Worm (Caenorhabditis elegans) whole organism, mixed stage, embryonic: ENCODE results near the gene D1053.2.

Experiments
- M03D4.4 ChIP-seq: sonication (generic microtip); optimal IDR thresholded peaks from 2 replicates; lab custom pipeline; 2017; ENCODE audit warnings: mild to moderate bottlenecking, missing genetic modification characterization, missing compliant biosample characterization
- blmp-1 ChIP-seq: fragments of 150-350 bp; optimal IDR thresholded peaks from 2 replicates; lab custom pipeline; 2014; ENCODE audit warnings: missing biosample characterization, missing genetic modification characterization
- ceh-39 ChIP-seq: fragments of 150-350 bp; optimal IDR thresholded peaks from 2 replicates; lab custom pipeline; 2014; ENCODE audit warnings: missing biosample characterization, missing genetic modification characterization
- ceh-43 ChIP-seq: fragments of 200-800 bp; sonication (Bioruptor generic); optimal IDR thresholded peaks from 2 replicates; lab custom pipeline; 2018; ENCODE audit warnings: mild to moderate bottlenecking, missing genetic modification characterization, moderate library complexity, missing compliant biosample characterization
- ceh-83 ChIP-seq: fragments of 200-800 bp; sonication (Bioruptor generic); optimal IDR thresholded peaks from 2 replicates; lab custom pipeline; 2018; ENCODE audit warnings: mild to moderate bottlenecking, missing genetic modification characterization, missing compliant biosample characterization
- ces-1 ChIP-seq: fragments of 150-350 bp; optimal IDR thresholded peaks from 2 replicates; lab custom pipeline; 2014; ENCODE audit warnings: missing biosample characterization, missing genetic modification reagents, missing genetic modification characterization
- cnd-1 ChIP-seq: fragments of 200-800 bp; sonication (Bioruptor generic); optimal IDR thresholded peaks from 2 replicates; lab custom pipeline; 2018; ENCODE audit warnings: mild to moderate bottlenecking, missing genetic modification characterization, missing compliant biosample characterization
- elt-1 ChIP-seq: sonication (generic microtip); optimal IDR thresholded peaks from 2 replicates; lab custom pipeline; 2017; ENCODE audit warnings: missing genetic modification characterization, mild to moderate bottlenecking, missing compliant biosample characterization, antibody characterized with exemption, moderate library complexity, borderline replicate concordance; ENCODE audit not compliant: insufficient read depth
- flh-1 ChIP-seq: fragments of 200-800 bp; sonication (Bioruptor generic); optimal IDR thresholded peaks from 2 replicates; lab custom pipeline; 2018; ENCODE audit warnings: mild to moderate bottlenecking, missing genetic modification characterization, moderate library complexity, missing compliant biosample characterization
- ham-2 ChIP-seq: fragments of 200-800 bp; sonication (Bioruptor generic); optimal IDR thresholded peaks from 2 replicates; lab custom pipeline; 2018; ENCODE audit warnings: mild to moderate bottlenecking, missing genetic modification characterization, missing compliant biosample characterization
- hlh-1 ChIP-seq: fragments of 150-350 bp; optimal IDR thresholded peaks from 2 replicates; lab custom pipeline; 2014; ENCODE audit warnings: missing biosample characterization, missing genetic modification reagents, missing genetic modification characterization
- lin-13 ChIP-seq: fragments of 150-350 bp; optimal IDR thresholded peaks from 2 replicates; lab custom pipeline; 2014; ENCODE audit warnings: missing biosample characterization, missing genetic modification characterization
- lin-32 ChIP-seq: fragments of 200-800 bp; sonication (Bioruptor generic); optimal IDR thresholded peaks from 2 replicates; lab custom pipeline; 2018; ENCODE audit warnings: mild to moderate bottlenecking, missing genetic modification characterization, missing compliant biosample characterization
- lsy-2 ChIP-seq: fragments of 150-350 bp; optimal IDR thresholded peaks from 2 replicates; lab custom pipeline; 2014; ENCODE audit warnings: missing biosample characterization, missing genetic modification characterization
- mab-5 ChIP-seq: fragments of 150-350 bp; optimal IDR thresholded peaks from 2 replicates; lab custom pipeline; 2014; ENCODE audit warnings: missing biosample characterization, missing genetic modification characterization
- mep-1 ChIP-seq: fragments of 150-350 bp; optimal IDR thresholded peaks from 2 replicates; lab custom pipeline; 2017; ENCODE audit warnings: missing biosample characterization, missing genetic modification reagents, missing genetic modification characterization, inconsistent platforms
- mls-2 ChIP-seq: sonication (generic microtip); optimal IDR thresholded peaks from 2 replicates; lab custom pipeline; 2016; ENCODE audit warnings: mild to moderate bottlenecking, missing genetic modification characterization, moderate library complexity, missing compliant biosample characterization
- nhr-12 ChIP-seq: fragments of 150-350 bp; optimal IDR thresholded peaks from 2 replicates; lab custom pipeline; 2014; ENCODE audit warnings: missing biosample characterization, missing genetic modification characterization
- nhr-2 ChIP-seq: fragments of 150-350 bp; optimal IDR thresholded peaks from 2 replicates; lab custom pipeline; 2014; ENCODE audit warnings: missing biosample characterization, missing genetic modification characterization
- nhr-237 ChIP-seq: fragments of 150-350 bp; optimal IDR thresholded peaks from 2 replicates; lab custom pipeline; 2014; ENCODE audit warnings: missing biosample characterization, missing genetic modification characterization
- nhr-28 ChIP-seq: fragments of 150-350 bp; optimal IDR thresholded peaks from 2 replicates; lab custom pipeline; 2014; ENCODE audit warnings: missing biosample characterization, missing genetic modification characterization
- pha-4 ChIP-seq: fragments of 150-350 bp; optimal IDR thresholded peaks from 2 replicates; lab custom pipeline; 2018; ENCODE audit warnings: missing biosample characterization, missing genetic modification reagents, missing genetic modification characterization
- sem-2 ChIP-seq: fragments of 200-800 bp; sonication (Bioruptor generic); optimal IDR thresholded peaks from 2 replicates; lab custom pipeline; 2018; ENCODE audit warnings: mild to moderate bottlenecking, missing genetic modification characterization, missing compliant biosample characterization
- sptf-1 ChIP-seq: sonication (generic microtip); optimal IDR thresholded peaks from 2 replicates; lab custom pipeline; 2017; ENCODE audit warnings: mild to moderate bottlenecking, missing genetic modification characterization, moderate library complexity, missing compliant biosample characterization
- tbx-8 ChIP-seq: fragments of 200-800 bp; sonication (Bioruptor generic); optimal IDR thresholded peaks from 2 replicates; lab custom pipeline; 2018; ENCODE audit warnings: mild to moderate bottlenecking, missing genetic modification characterization, moderate library complexity, missing compliant biosample characterization
- unc-120 ChIP-seq: sonication (generic microtip); optimal IDR thresholded peaks from 2 replicates; lab custom pipeline; 2017; ENCODE audit warnings: missing genetic modification characterization, missing compliant biosample characterization; ENCODE audit not compliant: poor library complexity, severe bottlenecking
- unc-39 ChIP-seq: fragments of 150-350 bp; optimal IDR thresholded peaks from 2 replicates; lab custom pipeline; 2014; ENCODE audit warnings: missing biosample characterization, missing genetic modification characterization
- unc-62 ChIP-seq: fragments of 150-350 bp; optimal IDR thresholded peaks from 2 replicates; lab custom pipeline; 2014; ENCODE audit warnings: missing biosample characterization, missing genetic modification reagents, missing genetic modification characterization
- zip-8 ChIP-seq: fragments of 150-350 bp; optimal IDR thresholded peaks from 2 replicates; lab custom pipeline; 2014; ENCODE audit warnings: missing biosample characterization, missing genetic modification characterization
- ztf-11 ChIP-seq: fragments of 150-350 bp; optimal IDR thresholded peaks from 2 replicates; lab custom pipeline; 2014; ENCODE audit warnings: missing biosample characterization, missing genetic modification characterization

The D1053.2 gene

ce11 chrX:11710229-11710628, 17.7 kb upstream of the D1053.2 start, which contains the start of gene C44C10.11:
Gene C44C10.11 (minus strand): TSS chrX:11710343.
- TF ChIP-seq lin-13 (tag; lab: Kevin White, UChicago), result no peak
- no peak for TF ChIP-seq zip-8 (tag; lab: Kevin White, UChicago)
- no peak for TF ChIP-seq hlh-1
- TF ChIP-seq cnd-1 (tag; lab: Kevin White, UChicago), result no peak
- no peak for TF ChIP-seq ceh-39 (tag; lab: Kevin White, UChicago)
- no peak for TF ChIP-seq unc-62
- no peak for TF ChIP-seq mep-1 (tag; lab: Kevin White, UChicago)
- TF ChIP-seq ceh-43 (GFP tag; lab: Kevin White, UChicago), result no peak
- no peak for TF ChIP-seq ham-2 (GFP tag; lab: Kevin White, UChicago)
- TF ChIP-seq, all 35 proteins: peak for 0

ce11 chrX:11711437-11712080, 16.4 kb upstream of the D1053.2 start:
- no peak for TF ChIP-seq pha-4 (tag; lab: Kevin White, UChicago)
- no peak for TF ChIP-seq ceh-39 (tag; lab: Kevin White, UChicago)
- TF ChIP-seq zip-8 (tag; lab: Kevin White, UChicago), result no peak
- no peak for TF ChIP-seq mab-5 (tag; lab: Kevin White, UChicago)
- no peak for TF ChIP-seq tbx-8 (GFP tag; lab: Kevin White, UChicago)

DNA sequence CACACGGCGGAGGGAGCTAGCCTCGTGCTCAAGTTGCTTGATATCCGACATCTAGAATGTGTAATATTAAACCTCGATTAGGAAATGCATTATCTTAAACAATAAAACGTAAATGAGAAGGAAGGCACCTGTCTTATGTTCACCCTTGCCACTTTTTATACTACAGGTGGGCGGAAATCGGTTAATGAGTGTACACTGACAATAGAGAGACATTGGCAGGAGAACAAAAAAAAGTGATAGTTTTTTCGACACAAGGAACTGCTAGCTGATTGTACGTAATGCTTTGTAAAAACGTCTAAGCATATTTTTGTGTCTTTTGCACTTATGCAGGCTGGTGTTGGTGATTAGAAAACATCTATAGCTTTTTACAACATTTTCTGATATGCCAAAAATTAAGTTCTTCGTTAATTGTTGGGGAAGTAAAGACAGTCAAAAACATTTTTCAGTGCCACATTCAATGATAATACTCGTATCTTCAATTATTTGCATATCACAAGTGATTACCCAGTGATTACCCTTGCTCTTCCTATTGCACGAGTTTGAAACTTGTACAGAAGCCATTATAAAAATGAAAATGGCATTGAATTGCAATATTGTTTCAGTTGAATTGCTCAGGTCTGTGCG, 15.6 kb upstream of the D1053.2 start, which contains the start of gene col-180:
Gene col-180 (minus strand): TSS at position 51 of the 624 bp plus-strand sequence.
- TF ChIP-seq nhr-12 (no peak), tbx-8 (GFP tag; lab: Kevin White, UChicago) (no peak), ceh-83 (GFP tag; lab: Kevin White, UChicago) (no peak), hlh-1 (no peak), lin-32 (GFP tag; lab: Kevin White, UChicago) (no peak), cnd-1 (tag; lab: Kevin White, UChicago) (no peak), lin-13 (tag; lab: Kevin White, UChicago) (no peak), mep-1 (tag; lab: Kevin White, UChicago) (no peak), ceh-39 (tag; lab: Kevin White, UChicago) (no peak), pha-4 (tag; lab: Kevin White, UChicago) (no peak), elt-1 (tag; lab: Kevin White, UChicago) (no peak), zip-8 (tag; lab: Kevin White, UChicago) (no peak), nhr-2 (no peak), unc-39 (no peak)

DNA sequence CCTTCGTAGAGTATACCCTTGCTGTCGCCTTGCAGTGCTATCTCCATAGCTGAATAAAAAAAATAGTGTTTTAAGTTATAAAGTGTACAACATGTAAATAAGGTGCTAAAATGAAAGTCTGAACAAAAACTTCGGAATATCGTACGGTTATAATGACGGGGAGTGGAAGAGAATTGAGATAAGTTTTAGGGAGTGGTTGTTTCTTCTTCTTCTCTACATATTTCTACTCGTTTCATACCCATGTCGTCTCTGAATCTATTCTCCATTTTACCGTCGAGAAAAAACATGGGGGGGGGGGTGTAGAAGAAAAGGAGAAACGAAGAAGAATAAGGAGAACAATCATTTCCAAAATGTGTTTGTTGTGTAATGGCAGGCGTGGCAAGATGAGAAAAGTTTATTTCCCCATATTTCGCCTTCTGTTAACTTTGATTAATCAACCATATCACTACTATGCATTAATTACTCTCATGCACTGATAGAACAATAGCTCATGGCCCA, 11.4 kb upstream of the D1053.2 start, which contains the start of gene C44C10.9:
Gene C44C10.9 (minus strand): TSS at position 51 of the 498 bp plus-strand sequence.
- TF ChIP-seq sptf-1 (tag; lab: Kevin White, UChicago) (no peak), mab-5 (tag; lab: Kevin White, UChicago) (no peak), nhr-12 (no peak), lsy-2 (no peak), unc-62 (no peak), ces-1 (GFP tag; lab: Kevin White, UChicago) (no peak), lin-13 (tag; lab: Kevin White, UChicago) (no peak), tbx-8 (GFP tag; lab: Kevin White, UChicago) (no peak), mep-1 (tag; lab: Kevin White, UChicago) (no peak), flh-1 (no peak), ceh-39 (tag; lab: Kevin White, UChicago) (no peak), blmp-1 (tag; lab: Kevin White, UChicago) (no peak), mls-2 (tag; lab: Kevin White, UChicago) (no peak)

ce11 chrX:11718751-11719150, 9.2 kb upstream of the D1053.2 start:
- TF ChIP-seq sem-2 (GFP tag; lab: Kevin White, UChicago) (no peak), nhr-237 (tag; lab: Kevin White, UChicago) (peak; percentile 17), cnd-1 (tag; lab: Kevin White, UChicago) (no peak)

ce11 chrX:11720058-11720457, 7.9 kb upstream of the D1053.2 start:
- TF ChIP-seq unc-120 (tag; lab: Kevin White, UChicago) (no peak), pha-4 (tag; lab: Kevin White, UChicago) (no peak), sem-2 (GFP tag; lab: Kevin White, UChicago) (no peak), nhr-28 (tag; lab: Kevin White, UChicago) (no peak), ztf-11 (no peak), unc-62 (no peak), ham-2 (GFP tag; lab: Kevin White, UChicago) (no peak), ces-1 (GFP tag; lab: Kevin White, UChicago) (no peak), cnd-1 (tag; lab: Kevin White, UChicago) (no peak), lin-32 (GFP tag; lab: Kevin White, UChicago) (no peak), elt-1 (tag; lab: Kevin White, UChicago) (no peak), mab-5 (tag; lab: Kevin White, UChicago) (no peak), lsy-2 (no peak), M03D4.4 (tag; lab: Kevin White, UChicago) (no peak), lin-13 (tag; lab: Kevin White, UChicago) (no peak)
